Worm (Caenorhabditis elegans) whole organism, early embryonic: ENCODE measurements around the gene lgl-1.

ENCODE experiments used
- ets-7 ChIP-seq: sonication (generic microtip); optimal IDR thresholded peaks from 2 replicates; lab custom pipeline; 2016; ENCODE audit warnings: missing genotype, missing genetic modification characterization, missing compliant biosample characterization
- hnd-1 ChIP-seq: sonication (generic microtip); optimal IDR thresholded peaks from 2 replicates; lab custom pipeline; 2016; ENCODE audit warnings: missing genetic modification characterization, missing compliant biosample characterization
- sea-1 ChIP-seq: fragments of 200-800 bp; sonication (Bioruptor generic); conservative IDR thresholded peaks from 2 replicates; pipeline ENCODE4 v1.3.6; 2022; ENCODE audit warnings: missing genetic modification characterization, missing compliant biosample characterization

- no peak for TF ChIP-seq ets-7 (tag; lab: Kevin White, UChicago)
- no peak for TF ChIP-seq sea-1
- no peak for TF ChIP-seq hnd-1 (tag; lab: Kevin White, UChicago)
Measured at ce11 chrX:863478-863877, 7.4 kb downstream of the lgl-1 start, which contains the start of gene cdo-1.
